Worm (Caenorhabditis elegans) whole organism, L1 larva: ENCODE results near the gene fbxb-91.

Source experiments
- C04F5.9 ChIP-seq: sonication (generic microtip); optimal IDR thresholded peaks from 2 replicates; lab custom pipeline; 2016; ENCODE audit warnings: missing genetic modification characterization, missing compliant biosample characterization
- F16B12.6 ChIP-seq: fragments of 150-350 bp; optimal IDR thresholded peaks from 2 replicates; lab custom pipeline; 2014; ENCODE audit warnings: missing biosample characterization, missing genetic modification characterization
- alr-1 ChIP-seq: fragments of 200-800 bp; sonication (Bioruptor generic); optimal IDR thresholded peaks from 2 replicates; lab custom pipeline; 2018; ENCODE audit warnings: borderline replicate concordance, mild to moderate bottlenecking, missing genetic modification characterization, missing compliant biosample characterization
- ceh-63 ChIP-seq: fragments of 200-800 bp; sonication (Bioruptor generic); optimal IDR thresholded peaks from 2 replicates; lab custom pipeline; 2018; ENCODE audit warnings: mild to moderate bottlenecking, missing genetic modification characterization, missing compliant biosample characterization
- ceh-82 ChIP-seq, 3 experiments: fragments of 150-350 bp in 1 of 3; sonication (generic microtip) in 2 of 3; optimal IDR thresholded peaks; 2 replicates each; lab custom pipeline; 2014 to 2017; ENCODE audit warnings: missing biosample characterization in 3 of 3, missing genetic modification characterization in 3 of 3
- dsc-1 ChIP-seq: sonication (generic microtip); optimal IDR thresholded peaks from 2 replicates; lab custom pipeline; 2016; ENCODE audit warnings: mild to moderate bottlenecking, missing genetic modification characterization, missing compliant biosample characterization
- efl-1 ChIP-seq, 4 experiments: fragments of 150-350 bp; optimal IDR thresholded peaks in 3 of 4; peaks in 1 of 4; 1 replicate in 1 of 4; 2 replicates in 3 of 4; lab custom pipeline; 2014; ENCODE audit warnings: missing biosample characterization in 2 of 4, missing genetic modification characterization in 2 of 4, missing genetic modification reagents in 2 of 4
- efl-3 ChIP-seq: fragments of 200-800 bp; sonication (Bioruptor generic); optimal IDR thresholded peaks from 2 replicates; lab custom pipeline; 2018; ENCODE audit warnings: mild to moderate bottlenecking, missing genetic modification characterization, missing compliant biosample characterization
- egl-13 ChIP-seq: sonication (generic microtip); optimal IDR thresholded peaks from 2 replicates; lab custom pipeline; 2016; ENCODE audit warnings: missing genotype, missing genetic modification reagents, missing genetic modification characterization, missing compliant biosample characterization
- elt-2 ChIP-seq: sonication (generic microtip); optimal IDR thresholded peaks from 2 replicates; lab custom pipeline; 2016; ENCODE audit warnings: missing genetic modification characterization, mild to moderate bottlenecking, inconsistent platforms, missing compliant biosample characterization, missing genetic modification reagents
- fkh-8 ChIP-seq: sonication (generic microtip); optimal IDR thresholded peaks from 2 replicates; lab custom pipeline; 2016; ENCODE audit warnings: mild to moderate bottlenecking, missing genetic modification characterization, missing compliant biosample characterization
- fos-1 ChIP-seq: fragments of 150-350 bp; optimal IDR thresholded peaks from 2 replicates; lab custom pipeline; 2014; ENCODE audit warnings: missing biosample characterization, missing genetic modification characterization
- hlh-17 ChIP-seq: fragments of 200-800 bp; sonication (Bioruptor generic); optimal IDR thresholded peaks from 2 replicates; lab custom pipeline; 2018; ENCODE audit warnings: missing genetic modification characterization, mild to moderate bottlenecking, missing compliant biosample characterization, moderate library complexity, borderline replicate concordance
- hlh-4 ChIP-seq: sonication (generic microtip); optimal IDR thresholded peaks from 2 replicates; lab custom pipeline; 2016; ENCODE audit warnings: mild to moderate bottlenecking, missing genetic modification characterization, missing compliant biosample characterization
- hpl-2 ChIP-seq: fragments of 150-350 bp; optimal IDR thresholded peaks from 2 replicates; lab custom pipeline; 2014; ENCODE audit warnings: missing biosample characterization, missing genetic modification reagents, missing genetic modification characterization
- jun-1 ChIP-seq: fragments of 150-350 bp; optimal IDR thresholded peaks from 2 replicates; lab custom pipeline; 2014; ENCODE audit warnings: missing biosample characterization, missing genetic modification reagents, missing genetic modification characterization
- lin-13 ChIP-seq: fragments of 150-350 bp; optimal IDR thresholded peaks from 2 replicates; lab custom pipeline; 2014; ENCODE audit warnings: missing biosample characterization, missing genetic modification reagents, missing genetic modification characterization
- lin-14 ChIP-seq: fragments of 200-800 bp; sonication (Bioruptor generic); optimal IDR thresholded peaks from 2 replicates; lab custom pipeline; 2018; ENCODE audit warnings: mild to moderate bottlenecking, missing genetic modification characterization, moderate library complexity, missing compliant biosample characterization
- lin-39 ChIP-seq: fragments of 150-350 bp; optimal IDR thresholded peaks from 2 replicates; lab custom pipeline; 2014; ENCODE audit warnings: missing biosample characterization, missing genetic modification reagents, missing genetic modification characterization
- lsy-2 ChIP-seq, 2 experiments: fragments of 150-350 bp; optimal IDR thresholded peaks; 2 replicates each; lab custom pipeline; 2014; ENCODE audit warnings: missing biosample characterization in 2 of 2, missing genetic modification characterization in 2 of 2
- nhr-19 ChIP-seq: fragments of 200-800 bp; sonication (Bioruptor generic); conservative IDR thresholded peaks from 2 replicates; pipeline ENCODE4 v1.3.6; 2022; ENCODE audit warnings: missing genetic modification characterization, missing compliant biosample characterization
- nhr-47 ChIP-seq: sonication (generic microtip); optimal IDR thresholded peaks from 2 replicates; lab custom pipeline; 2016; ENCODE audit warnings: mild to moderate bottlenecking, missing genetic modification characterization, moderate library complexity, missing compliant biosample characterization
- nhr-76 ChIP-seq: sonication (generic microtip); optimal IDR thresholded peaks from 2 replicates; lab custom pipeline; 2017; ENCODE audit warnings: missing biosample characterization, missing genetic modification characterization
- nhr-85 ChIP-seq: sonication (generic microtip); peaks from one replicate; lab custom pipeline; 2016; ENCODE audit warnings: missing genetic modification characterization, inconsistent platforms, missing compliant biosample characterization
- nhr-90 ChIP-seq: sonication (generic microtip); optimal IDR thresholded peaks from 2 replicates; lab custom pipeline; 2016; ENCODE audit warnings: mild to moderate bottlenecking, missing genetic modification characterization, missing compliant biosample characterization; ENCODE audit not compliant: poor library complexity
- pax-3 ChIP-seq: fragments of 200-800 bp; sonication (Bioruptor generic); optimal IDR thresholded peaks from 2 replicates; lab custom pipeline; 2018; ENCODE audit warnings: mild to moderate bottlenecking, missing genetic modification characterization, moderate library complexity, missing compliant biosample characterization
- pqm-1 ChIP-seq: sonication (generic microtip); optimal IDR thresholded peaks from 3 replicates; lab custom pipeline; 2017; ENCODE audit warnings: missing biosample characterization, missing genetic modification characterization
- snu-23 ChIP-seq: sonication (generic microtip); optimal IDR thresholded peaks from 2 replicates; lab custom pipeline; 2016; ENCODE audit warnings: missing genetic modification characterization, missing compliant biosample characterization
- sox-4 ChIP-seq: sonication (generic microtip); optimal IDR thresholded peaks from 2 replicates; lab custom pipeline; 2016; ENCODE audit warnings: missing genetic modification characterization, missing compliant biosample characterization
- sup-37 ChIP-seq: fragments of 200-800 bp; sonication (Bioruptor generic); optimal IDR thresholded peaks from 2 replicates; lab custom pipeline; 2018; ENCODE audit warnings: mild to moderate bottlenecking, missing genetic modification characterization, missing compliant biosample characterization
- tlp-1 ChIP-seq: fragments of 150-350 bp; optimal IDR thresholded peaks from 2 replicates; lab custom pipeline; 2014; ENCODE audit warnings: missing biosample characterization, missing genetic modification characterization
- unc-30 ChIP-seq: sonication (generic microtip); optimal IDR thresholded peaks from 2 replicates; lab custom pipeline; 2017; ENCODE audit warnings: missing biosample characterization, missing genetic modification characterization
- unc-62 ChIP-seq: fragments of 150-350 bp; optimal IDR thresholded peaks from 2 replicates; lab custom pipeline; 2014; ENCODE audit warnings: missing biosample characterization, missing genetic modification reagents, missing genetic modification characterization
- unc-86 ChIP-seq: sonication (generic microtip); optimal IDR thresholded peaks from 2 replicates; lab custom pipeline; 2016; ENCODE audit warnings: missing genetic modification characterization, missing compliant biosample characterization
- unc-98 ChIP-seq: fragments of 200-800 bp; sonication (Bioruptor generic); IDR thresholded peaks from 2 replicates; pipeline ENCODE4 v1.3.6; 2022; ENCODE audit warnings: missing genetic modification characterization, missing compliant biosample characterization
- xbp-1 ChIP-seq: sonication (generic microtip); optimal IDR thresholded peaks from 2 replicates; lab custom pipeline; 2016; ENCODE audit warnings: missing genetic modification characterization, missing compliant biosample characterization
- ztf-11 ChIP-seq, 2 experiments: sonication (generic microtip); optimal IDR thresholded peaks; 2 replicates each; lab custom pipeline; 2016 to 2017; ENCODE audit warnings: missing genetic modification characterization in 2 of 2, missing biosample characterization in 1 of 2, missing compliant biosample characterization in 1 of 2

Gene fbxb-91

DNA sequence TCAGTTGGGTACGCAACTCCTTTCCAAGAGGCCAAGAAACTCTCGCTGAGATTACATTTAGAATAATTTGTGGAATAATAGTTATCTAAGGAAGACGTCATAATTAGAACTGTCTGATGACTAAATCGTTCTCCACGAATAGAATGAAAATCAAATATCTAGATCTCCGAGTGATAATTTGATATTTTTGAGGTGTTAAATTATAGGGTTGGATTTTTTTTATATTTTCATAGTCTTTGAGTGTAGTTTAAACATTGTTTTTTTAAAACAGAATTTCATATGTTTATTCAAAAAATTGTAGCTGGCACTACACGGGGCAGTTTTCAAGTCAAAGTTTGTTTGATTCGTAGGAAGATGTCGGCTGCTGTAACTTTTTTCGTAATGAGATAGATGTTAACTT is 34.1 kb downstream of the fbxb-91 start, which contains the start of gene srh-99:
Gene srh-99, minus strand, starts transcription at position 101 of the 400 bp plus-strand sequence.
- no peak for TF ChIP-seq egl-13
- no peak for TF ChIP-seq hpl-2
- TF ChIP-seq nhr-90 (tag; lab: Kevin White, UChicago), result no peak
- TF ChIP-seq lin-14, result no peak

DNA sequence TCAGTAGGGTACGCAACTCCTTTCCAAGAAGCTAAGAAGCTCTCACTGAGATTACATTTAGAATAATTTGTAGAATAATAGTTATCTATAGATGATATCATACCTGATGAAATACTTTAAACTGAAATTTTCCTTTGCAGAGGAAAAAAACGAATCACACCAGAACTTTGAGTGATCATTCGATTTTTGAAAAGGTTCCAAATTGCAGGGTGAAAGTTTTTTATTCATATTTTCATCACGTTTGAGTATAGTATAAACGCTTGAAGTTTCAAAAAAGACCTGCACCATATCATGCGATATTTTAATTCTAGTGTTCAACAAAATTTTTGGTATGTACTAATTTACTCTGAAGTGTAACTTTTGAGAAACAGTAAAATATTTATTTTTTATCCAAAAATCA is 36.0 kb downstream of the fbxb-91 start, which contains the start of gene srh-100:
Gene srh-100, minus strand, starts transcription at position 101 of the 400 bp plus-strand sequence.
- TF ChIP-seq hpl-2 (no peak), efl-3 (no peak), lin-13 (no peak), unc-86 (tag; lab: Kevin White, UChicago) (no peak), pqm-1 (tag; lab: Kevin White, UChicago) (no peak), unc-62 (GFP tag; lab: Kevin White, UChicago) (no peak), snu-23 (GFP tag; lab: Kevin White, UChicago) (no peak), hlh-17 (GFP tag; lab: Kevin White, UChicago) (no peak), nhr-90 (tag; lab: Kevin White, UChicago) (no peak), tlp-1 (tag; lab: Kevin White, UChicago) (no peak), fos-1 (no peak), nhr-47 (tag; lab: Kevin White, UChicago) (no peak), alr-1 (no peak), ceh-82 (tag; optimal IDR thresholded peaks at IDR 0.05; lab: Kevin White, UChicago) (no peak)
- TF ChIP-seq, all 84 proteins: peak for 0

DNA sequence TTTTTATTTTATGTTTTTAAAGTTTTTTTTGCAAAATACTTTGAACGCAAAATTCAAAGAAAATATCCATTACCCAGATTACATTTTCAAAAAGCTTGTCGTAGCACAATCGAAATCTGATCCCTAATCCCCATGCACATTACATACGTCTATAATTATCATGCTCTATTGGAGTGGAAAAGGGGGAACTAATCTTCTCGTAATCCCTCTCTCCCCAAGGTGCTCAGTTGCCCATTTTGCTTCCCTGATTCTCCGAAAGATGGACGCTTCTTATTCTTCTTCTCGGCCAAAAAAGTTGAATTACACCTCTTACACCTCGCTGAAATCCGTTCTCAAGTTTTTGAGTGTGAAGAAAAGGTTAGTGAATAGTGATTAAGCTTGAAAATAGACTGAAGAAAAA is 39.5 kb downstream of the fbxb-91 start, which contains the start of gene fbxc-53:
Gene fbxc-53, plus strand, starts transcription at position 245 of the 400 bp plus-strand sequence.
- TF ChIP-seq lin-39 (tag; lab: Kevin White, UChicago) (no peak), nhr-19 (GFP tag; lab: Robert Waterston, UW) (no peak), dsc-1 (tag; lab: Kevin White, UChicago) (peak; percentile 77), pax-3 (tag; lab: Kevin White, UChicago) (no peak), sup-37 (GFP tag; lab: Kevin White, UChicago) (no peak), fkh-8 (tag; lab: Kevin White, UChicago) (peak; percentile 45), unc-62 (GFP tag; lab: Kevin White, UChicago) (no peak), ceh-63 (no peak), C04F5.9 (tag; lab: Kevin White, UChicago) (no peak)

DNA sequence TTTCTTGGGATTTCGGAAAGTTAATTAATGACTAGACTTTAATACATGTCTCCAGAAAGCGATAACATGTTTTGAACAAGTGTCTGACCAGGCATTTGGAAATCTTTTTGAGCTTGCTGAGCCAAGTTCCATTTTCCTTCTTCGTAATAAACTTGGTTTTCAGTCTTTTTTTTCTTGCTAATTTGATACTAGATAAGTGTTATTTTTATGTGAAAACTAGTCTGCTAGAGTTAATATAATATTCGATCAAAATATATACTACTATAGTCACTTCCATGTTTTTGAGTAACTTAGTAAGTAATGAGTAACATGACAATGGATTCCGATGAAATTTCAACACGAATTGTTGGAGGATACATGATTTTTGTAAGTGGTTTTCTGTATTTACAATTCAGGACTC is 41.3 kb downstream of the fbxb-91 start, which contains the start of gene srx-110:
Gene srx-110, plus strand, starts transcription at position 301 of the 400 bp plus-strand sequence.
- no peak for TF ChIP-seq jun-1 (tag; lab: Kevin White, UChicago)
- TF ChIP-seq F16B12.6 (tag; lab: Kevin White, UChicago), result no peak
- no peak for TF ChIP-seq ztf-11 (tag; optimal IDR thresholded peaks at IDR 0.05; lab: Kevin White, UChicago)
- TF ChIP-seq xbp-1, result no peak
- TF ChIP-seq nhr-19 (GFP tag; lab: Robert Waterston, UW), result no peak
- TF ChIP-seq nhr-76 (tag; lab: Kevin White, UChicago), result no peak
- no peak for TF ChIP-seq hpl-2
- no peak for TF ChIP-seq nhr-85 (tag; lab: Kevin White, UChicago)
- no peak for TF ChIP-seq ceh-82 (tag; optimal IDR thresholded peaks at IDR 0.05; lab: Kevin White, UChicago)
- TF ChIP-seq hlh-4 (tag; lab: Kevin White, UChicago), result no peak
- no peak for TF ChIP-seq unc-30 (tag; lab: Kevin White, UChicago)
- no peak for TF ChIP-seq lsy-2 (tag; optimal IDR thresholded peaks at IDR 0.05; lab: Kevin White, UChicago)
- no peak for TF ChIP-seq unc-62 (GFP tag; lab: Kevin White, UChicago)

DNA sequence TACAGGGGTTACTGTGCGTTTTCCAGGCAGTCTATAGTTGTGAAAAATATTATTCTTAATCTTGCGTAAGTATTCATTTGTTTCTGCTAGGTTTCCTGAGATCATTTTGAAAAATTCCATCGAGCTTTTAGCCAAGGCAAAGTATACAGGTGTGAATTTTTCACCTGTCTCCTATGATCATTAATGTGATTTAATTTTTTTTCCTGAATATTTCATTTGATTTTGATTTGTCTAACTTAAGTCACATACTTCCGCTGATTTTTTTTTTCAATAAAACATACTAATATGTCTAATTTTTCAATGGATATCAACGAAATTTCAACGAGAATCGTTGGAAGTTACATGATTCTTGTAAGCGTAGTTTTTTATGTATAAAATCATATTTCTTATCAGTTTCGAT is 45.3 kb downstream of the fbxb-91 start, which contains the start of gene srx-108:
Gene srx-108, plus strand, starts transcription at position 301 of the 400 bp plus-strand sequence.
- TF ChIP-seq unc-98 (no peak), xbp-1 (no peak), efl-1 (optimal IDR thresholded peaks at IDR 0.05; lab: Kevin White, UChicago) (no peak), efl-1 (GFP tag; optimal IDR thresholded peaks at IDR 0.05 in 1 of 2; lab: Kevin White, UChicago) (peak in 1 of 2 experiments; percentile 54), elt-2 (tag; lab: Kevin White, UChicago) (no peak), sox-4 (no peak)
